Fruit fly (Drosophila melanogaster): ENCODE results near the gene CG1764.
A peak's percentile ranks its signal among the peaks of the same experiment; 100 is the strongest.

The CG1764 gene

dm6 chrX:13338113-13338512 lies 35.9 kb upstream of the CG1764 start, which contains the start of gene CG15747:
Gene CG15747 (plus strand): TSS chrX:13338318.
- TF ChIP-seq CG6792 (GFP tag; optimal IDR thresholded peaks at IDR 0.05) (no peak), acj6 (GFP tag; optimal IDR thresholded peaks at IDR 0.05) (no peak), Eip78C (GFP tag) (peak; percentile 11), fkh (GFP tag; optimal IDR thresholded peaks at IDR 0.05) (peak; percentile 28), Hr38 (GFP tag; optimal IDR thresholded peaks at IDR 0.05) (no peak)

- peak; percentile 1 for TF ChIP-seq dsx (GFP tag; optimal IDR thresholded peaks at IDR 0.05; ENCODE audit: poor library complexity, severe bottlenecking)
- peak; percentile 48 for TF ChIP-seq CG16779 (tag; optimal IDR thresholded peaks at IDR 0.05)
- peak; percentile 69 for TF ChIP-seq Sox102F (GFP tag; optimal IDR thresholded peaks at IDR 0.05)
- peak; percentile 37 for TF ChIP-seq achi (GFP tag; optimal IDR thresholded peaks at IDR 0.05)
- TF ChIP-seq CG8119 (GFP tag; IDR thresholded peaks at IDR 0.05): 0 out of 3 replicates have a peak, but pooled peaks have one; percentile 35
- TF ChIP-seq CG6808 (GFP tag; optimal IDR thresholded peaks at IDR 0.05): peak; percentile 48
- peak; percentile 66 for TF ChIP-seq net (GFP tag; optimal IDR thresholded peaks at IDR 0.05)
- no peak for TF ChIP-seq Lpt (GFP tag; optimal IDR thresholded peaks at IDR 0.05)
- TF ChIP-seq Sox14 (GFP tag; optimal IDR thresholded peaks at IDR 0.05): no peak
- TF ChIP-seq CG7368 (GFP tag; optimal IDR thresholded peaks at IDR 0.05): peak; percentile 52
- TF ChIP-seq ss (GFP tag; optimal IDR thresholded peaks at IDR 0.05): peak; percentile 51 to 75
- peak; percentile 39 for TF ChIP-seq CG8319 (GFP tag; optimal IDR thresholded peaks at IDR 0.05)
- peak; percentile 26 for TF ChIP-seq pdm3 (GFP tag; optimal IDR thresholded peaks at IDR 0.05)
- peak; percentile 68 for TF ChIP-seq eg (GFP tag; IDR thresholded peaks at IDR 0.05)
- peak; percentile 66 for TF ChIP-seq Met (GFP tag; optimal IDR thresholded peaks at IDR 0.05)
- peak; percentile 14 for TF ChIP-seq CG32006 (GFP tag; optimal IDR thresholded peaks at IDR 0.05)
- TF ChIP-seq vri (GFP tag; optimal IDR thresholded peaks at IDR 0.05): peak; percentile 64
- no peak for TF ChIP-seq CG15336 (GFP tag; IDR thresholded peaks at IDR 0.05)
- peak; percentile 7 for TF ChIP-seq fd59A (GFP tag; optimal IDR thresholded peaks at IDR 0.05)
- TF ChIP-seq CG3919 (GFP tag; optimal IDR thresholded peaks at IDR 0.05): peak; percentile 76
- no peak for TF ChIP-seq Hr38 (GFP tag; optimal IDR thresholded peaks at IDR 0.05)
- peak; percentile 69 for TF ChIP-seq Eip78C (GFP tag)
- peak; percentile 25 for TF ChIP-seq Sox15 (GFP tag; optimal IDR thresholded peaks at IDR 0.05)
- TF ChIP-seq CG6854 (GFP tag; optimal IDR thresholded peaks at IDR 0.05): peak; percentile 89
- peak; percentile 36 for TF ChIP-seq Ets21C (GFP tag; optimal IDR thresholded peaks at IDR 0.05)
- peak; percentile 33 for TF ChIP-seq CG11762 (GFP tag; optimal IDR thresholded peaks at IDR 0.05; ENCODE audit: insufficient read depth)
- TF ChIP-seq OdsH (GFP tag; optimal IDR thresholded peaks at IDR 0.05): peak; percentile 43
- peak; percentile 22 for TF ChIP-seq fkh (GFP tag; optimal IDR thresholded peaks at IDR 0.05)
- TF ChIP-seq fd85E (GFP tag; optimal IDR thresholded peaks at IDR 0.05): peak; percentile 61
- no peak for TF ChIP-seq dac (GFP tag; optimal IDR thresholded peaks at IDR 0.05)
- peak; percentile 29 for TF ChIP-seq Blimp-1 (GFP tag; optimal IDR thresholded peaks at IDR 0.05)
- TF ChIP-seq CG10669 (GFP tag; optimal IDR thresholded peaks at IDR 0.05): peak; percentile 50
- TF ChIP-seq spab (GFP tag; optimal IDR thresholded peaks at IDR 0.05): no peak
- TF ChIP-seq Eip75B (GFP tag; optimal IDR thresholded peaks at IDR 0.05): peak; percentile 10
- TF ChIP-seq CG6276 (GFP tag; optimal IDR thresholded peaks at IDR 0.05): no peak
- peak; percentile 71 for TF ChIP-seq CG31627 (GFP tag; optimal IDR thresholded peaks at IDR 0.05)
- TF ChIP-seq CG11294 (GFP tag; IDR thresholded peaks at IDR 0.05): no peak
- no peak for TF ChIP-seq Hr4 (GFP tag; optimal IDR thresholded peaks at IDR 0.05)
- TF ChIP-seq lz (GFP tag; optimal IDR thresholded peaks at IDR 0.05): peak; percentile 69
- peak; percentile 25 for TF ChIP-seq CG8632 (GFP tag; optimal IDR thresholded peaks at IDR 0.05)
- peak; percentile 41 for TF ChIP-seq CG3032 (tag; optimal IDR thresholded peaks at IDR 0.05)
- TF ChIP-seq Gug (GFP tag; IDR thresholded peaks at IDR 0.05): no peak
- peak; percentile 56 for TF ChIP-seq CG1621 (tag; optimal IDR thresholded peaks at IDR 0.05)
- TF ChIP-seq topi (GFP tag; optimal IDR thresholded peaks at IDR 0.05): peak; percentile 61
- peak; percentile 6 for TF ChIP-seq CG11902 (GFP tag; optimal IDR thresholded peaks at IDR 0.05)
- TF ChIP-seq CG34406 (GFP tag; optimal IDR thresholded peaks at IDR 0.05): peak; percentile 42
- TF ChIP-seq Smox (GFP tag; optimal IDR thresholded peaks at IDR 0.05): peak; percentile 52
- TF ChIP-seq CG6792 (GFP tag; optimal IDR thresholded peaks at IDR 0.05): peak; percentile 25
Measured at dm6 chrX:13337454-13337853, 35.2 kb upstream of the CG1764 start, which contains the start of gene RpS15Aa. Gene RpS15Aa (minus strand): TSS chrX:13337705.
